Fruit fly (Drosophila melanogaster): Measurements from ENCODE around the gene CG13937.
A peak's percentile ranks its signal among the peaks of the same experiment; 100 is the strongest.

CG13937 gene

DNA sequence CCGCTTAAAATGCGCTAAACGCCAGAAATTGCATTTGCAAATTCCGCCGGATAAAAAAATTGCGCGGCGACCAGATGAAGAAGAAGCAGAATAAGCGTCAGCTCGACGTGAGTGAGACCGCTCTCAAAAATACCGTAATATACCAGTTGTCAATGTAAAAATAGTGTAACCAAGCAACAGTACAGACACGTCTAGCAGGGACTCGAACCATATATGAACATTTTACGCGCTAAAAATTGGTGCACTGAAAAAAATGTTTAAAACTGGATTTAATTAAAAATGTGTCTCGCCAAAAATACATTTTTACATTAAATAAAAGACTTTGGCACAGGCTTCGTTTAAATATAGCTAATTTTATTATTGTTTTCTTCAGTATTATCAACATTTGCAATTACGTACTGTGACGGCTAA lies 6.6 kb downstream of the CG13937 start, which contains the start of gene dre4 (continued):
- TF ChIP-seq CG7987 (GFP tag; optimal IDR thresholded peaks at IDR 0.05) (peak; percentile 37), H15 (GFP tag; IDR thresholded peaks at IDR 0.05) (no peak; the same call in 2 of the 3 replicates), CG4424 (GFP tag; optimal IDR thresholded peaks at IDR 0.05) (peak; percentile 73), tx (GFP tag; optimal IDR thresholded peaks at IDR 0.05) (peak; percentile 70), Atf6 (GFP tag; IDR thresholded peaks at IDR 0.05) (peak; percentile 35), stc (GFP tag; IDR thresholded peaks at IDR 0.05) (peak; percentile 45; the same call in 1 of the 2 replicates), maf-S (GFP tag; optimal IDR thresholded peaks at IDR 0.05) (peak; percentile 17), CG1603 (tag; optimal IDR thresholded peaks at IDR 0.05) (peak; percentile 83), CG1647 (GFP tag; optimal IDR thresholded peaks at IDR 0.05) (peak; percentile 55), CG18476 (GFP tag; optimal IDR thresholded peaks at IDR 0.05) (peak; percentile 61), CG13424 (tag; optimal IDR thresholded peaks at IDR 0.05) (peak; percentile 53), Taf1 (GFP tag; IDR thresholded peaks at IDR 0.05) (peak; percentile 57), CG9609 (GFP tag; optimal IDR thresholded peaks at IDR 0.05) (peak; percentile 71), Abd-B (GFP tag; optimal IDR thresholded peaks at IDR 0.05) (peak; percentile 49), fd96Cb (tag; optimal IDR thresholded peaks at IDR 0.05) (peak; percentile 62), MBD-R2 (GFP tag; IDR thresholded peaks at IDR 0.05) (peak; percentile 95), CG6689 (GFP tag; IDR thresholded peaks at IDR 0.05) (0 out of 2 replicates have a peak, but pooled peaks have one; percentile 40), Ssrp (tag; optimal IDR thresholded peaks at IDR 0.05) (peak; percentile 54), HmgD (GFP tag; optimal IDR thresholded peaks at IDR 0.05) (peak; percentile 68), pan (optimal IDR thresholded peaks at IDR 0.05) (no peak), pan (GFP tag; optimal IDR thresholded peaks at IDR 0.05 in 1 of 2, IDR thresholded peaks at IDR 0.05 in 1 of 2) (peak in 1 of 2 experiments; percentile 68), CG10979 (tag; optimal IDR thresholded peaks at IDR 0.05) (peak; percentile 78), Fer2 (tag; optimal IDR thresholded peaks at IDR 0.05) (peak; percentile 5), CG30020 (tag; optimal IDR thresholded peaks at IDR 0.05) (peak; percentile 20), CG9727 (GFP tag; optimal IDR thresholded peaks at IDR 0.05) (peak; percentile 49), B-H1 (GFP tag; IDR thresholded peaks at IDR 0.05) (peak; percentile 49; the same call in 1 of the 3 replicates), CG7271 (tag; optimal IDR thresholded peaks at IDR 0.05) (no peak), CG9215 (GFP tag; IDR thresholded peaks at IDR 0.05) (peak; percentile 32; the same call in 1 of the 2 replicates), jumu (GFP tag; optimal IDR thresholded peaks at IDR 0.05) (peak; percentile 75), Pdp1 (GFP tag; optimal IDR thresholded peaks at IDR 0.05) (peak; percentile 71 to 72), prd (optimal IDR thresholded peaks at IDR 0.05) (no peak), prd (GFP tag; IDR thresholded peaks at IDR 0.05) (peak; percentile 82), Lim3 (GFP tag; IDR thresholded peaks at IDR 0.05) (no peak), cato (GFP tag; optimal IDR thresholded peaks at IDR 0.05; ENCODE audit: borderline replicate concordance) (peak; percentile 18), Nf-YC (tag; optimal IDR thresholded peaks at IDR 0.05) (peak; percentile 16), Fer3 (tag; optimal IDR thresholded peaks at IDR 0.05) (peak; percentile 66), crc (GFP tag; optimal IDR thresholded peaks at IDR 0.05) (peak; percentile 50), ash1 (GFP tag; optimal IDR thresholded peaks at IDR 0.05) (no peak), gem (tag; optimal IDR thresholded peaks at IDR 0.05) (peak; percentile 80), kay (GFP tag; optimal IDR thresholded peaks at IDR 0.05) (peak; percentile 46), Eip74EF (GFP tag; optimal IDR thresholded peaks at IDR 0.05) (no peak), pnt (GFP tag; optimal IDR thresholded peaks at IDR 0.05) (peak; percentile 45), CG15073 (GFP tag; optimal IDR thresholded peaks at IDR 0.05) (no peak), pho (GFP tag; optimal IDR thresholded peaks at IDR 0.05) (peak; percentile 84), Dll (GFP tag; IDR thresholded peaks at IDR 0.05; ENCODE audit: partially characterized antibody) (0 out of 4 replicates have a peak, but pooled peaks have one; percentile 39), az2 (GFP tag; optimal IDR thresholded peaks at IDR 0.05) (peak; percentile 63), nerfin-1 (tag; optimal IDR thresholded peaks at IDR 0.05) (peak; percentile 94), CG10267 (tag; optimal IDR thresholded peaks at IDR 0.05) (peak; percentile 66), CG13624 (GFP tag; optimal IDR thresholded peaks at IDR 0.05) (peak; percentile 89), HLHmδ (GFP tag; optimal IDR thresholded peaks at IDR 0.05) (no peak)

Data from whole organism, embryonic.